Fruit fly (Drosophila melanogaster): ENCODE measurements around the gene CG13048.

DNA sequence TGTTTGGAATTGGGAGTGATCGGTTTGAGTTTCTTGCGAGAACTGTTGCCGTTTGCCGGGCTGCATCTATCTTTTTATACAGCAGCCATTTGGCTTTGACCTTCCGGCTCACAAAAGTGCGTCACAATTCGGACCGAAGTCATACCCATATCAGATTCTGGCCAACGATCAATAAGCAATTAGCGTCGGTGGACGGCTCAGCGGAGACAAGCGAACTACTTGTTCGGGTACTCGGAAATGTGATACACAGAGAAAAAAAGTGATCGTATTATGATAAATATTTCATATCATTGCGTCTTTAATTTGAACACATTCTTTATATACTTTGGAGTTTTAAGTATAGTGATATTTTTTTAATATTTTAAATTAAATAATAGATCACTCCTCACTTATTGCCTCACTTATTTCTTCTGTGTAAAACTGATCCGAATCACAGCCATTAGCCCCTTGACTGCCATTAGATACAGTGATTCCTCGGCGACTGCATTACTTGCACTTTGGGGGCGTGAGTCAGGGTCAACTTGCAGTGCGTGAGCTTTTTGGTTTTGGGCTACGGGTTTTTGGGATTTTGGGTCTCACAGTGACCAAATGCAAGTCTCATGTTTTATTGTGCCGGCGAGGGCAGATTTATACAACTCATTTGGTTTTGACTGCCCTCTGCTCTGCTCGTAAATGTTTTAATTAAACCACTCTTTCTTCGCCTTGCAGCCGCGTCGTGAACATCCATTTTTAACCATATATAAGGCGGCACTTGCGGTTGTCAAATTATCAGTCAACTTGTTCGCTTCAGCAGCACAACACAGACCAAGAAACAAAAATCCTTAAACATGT lies 22.3 kb upstream of the CG13048 start, which contains the start of the genes CG13043 and CG13063:
- TF ChIP-seq psq (optimal IDR thresholded peaks at IDR 0.05) (no peak), Sin3A (optimal IDR thresholded peaks at IDR 0.05) (no peak), ttk (optimal IDR thresholded peaks at IDR 0.05) (no peak)

Measured in Kc167 (cell line).